Fruit fly (Drosophila melanogaster) ovary, adult (tissue): Measurements from ENCODE around the gene CG42502.

Source experiments
- CG17801 ChIP-seq: fragments of 200-800 bp; optimal IDR thresholded peaks from 2 replicates; lab custom pipeline; 2019; ENCODE audit warnings: missing biosample characterization, mild to moderate bottlenecking, missing genetic modification characterization, moderate library complexity; ENCODE audit not compliant: partially characterized antibody

The CG42502 gene

DNA sequence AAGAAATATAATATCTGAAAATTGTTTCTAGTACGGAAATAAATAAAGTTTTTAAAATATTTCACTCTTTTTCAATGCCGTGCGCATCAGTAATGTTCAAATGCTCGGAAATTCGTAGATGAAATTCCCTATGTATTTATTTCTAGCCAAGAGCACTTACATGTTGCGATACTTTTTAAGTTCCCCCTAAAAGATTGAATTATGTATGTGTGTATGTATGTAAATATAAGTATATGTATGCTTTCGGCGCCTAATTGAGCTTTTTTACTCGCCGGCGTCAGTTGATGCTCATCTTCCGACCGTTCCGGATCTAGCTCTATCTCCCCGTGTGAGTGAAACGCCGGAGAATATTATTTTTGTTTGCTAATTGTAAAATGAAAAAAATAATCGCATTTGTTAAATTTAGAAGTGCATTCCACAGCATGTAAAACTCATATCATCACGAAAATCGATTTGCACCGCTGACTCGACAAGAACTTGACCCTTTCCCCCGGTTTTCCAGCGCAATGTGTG, 15.5 kb upstream of the CG42502 start, which contains the start of gene Ugt36E1:
Gene Ugt36E1, plus strand, starts transcription at position 275 of the 513 bp plus-strand sequence.
- TF ChIP-seq CG17801 (GFP tag; lab: Kevin White, UChicago) = no peak

DNA sequence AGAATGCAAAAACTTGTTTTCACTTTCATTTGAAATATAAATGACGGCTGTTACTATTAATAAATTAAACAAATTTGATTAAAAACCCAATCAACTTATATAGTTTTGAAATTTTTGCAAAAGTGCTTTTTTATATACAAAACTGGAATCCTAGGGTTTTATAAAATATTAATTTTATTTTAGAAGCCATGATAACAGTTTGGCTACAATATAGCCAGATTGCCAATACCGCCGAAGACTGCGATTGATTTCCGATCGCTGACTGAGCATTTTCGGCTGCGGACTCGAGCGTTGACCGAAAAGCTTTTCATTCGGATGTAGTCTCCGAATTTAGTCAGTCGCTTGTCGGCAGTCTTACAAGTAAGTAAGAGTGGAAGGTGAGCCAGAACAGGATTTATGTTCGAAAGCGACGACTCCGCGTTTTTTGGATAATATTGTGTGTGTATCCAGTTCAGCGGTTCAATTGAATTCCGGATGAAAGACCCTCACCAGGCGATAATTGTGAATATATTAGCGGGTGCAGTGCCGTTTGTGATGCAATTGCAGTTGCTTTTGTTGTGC, 12.3 kb upstream of the CG42502 start, which contains the start of gene Ugt36D1:
Gene Ugt36D1, plus strand, starts transcription at position 306 of the 561 bp plus-strand sequence.
- peak; percentile 22 for TF ChIP-seq CG17801 (GFP tag; lab: Kevin White, UChicago)

DNA sequence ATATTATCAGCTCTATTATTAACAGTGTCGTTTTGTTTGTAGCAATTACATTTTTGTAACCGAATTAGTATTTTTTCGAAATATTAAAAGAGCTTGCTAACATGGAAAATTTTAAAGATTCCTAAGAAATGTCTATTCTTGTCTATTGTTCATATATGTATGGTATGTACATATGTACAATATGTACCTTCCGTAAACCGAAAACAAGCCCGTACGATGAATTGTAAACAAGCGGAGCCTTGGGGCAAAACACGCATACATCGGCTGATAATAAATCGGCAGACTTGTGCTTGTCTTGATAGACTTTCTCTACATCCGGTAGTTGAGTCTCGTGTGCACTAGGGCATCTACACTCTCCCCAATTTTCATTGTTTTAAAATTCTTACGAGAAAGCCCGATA, 11.8 kb upstream of the CG42502 start:
- TF ChIP-seq CG17801 (GFP tag; lab: Kevin White, UChicago) = no peak

DNA sequence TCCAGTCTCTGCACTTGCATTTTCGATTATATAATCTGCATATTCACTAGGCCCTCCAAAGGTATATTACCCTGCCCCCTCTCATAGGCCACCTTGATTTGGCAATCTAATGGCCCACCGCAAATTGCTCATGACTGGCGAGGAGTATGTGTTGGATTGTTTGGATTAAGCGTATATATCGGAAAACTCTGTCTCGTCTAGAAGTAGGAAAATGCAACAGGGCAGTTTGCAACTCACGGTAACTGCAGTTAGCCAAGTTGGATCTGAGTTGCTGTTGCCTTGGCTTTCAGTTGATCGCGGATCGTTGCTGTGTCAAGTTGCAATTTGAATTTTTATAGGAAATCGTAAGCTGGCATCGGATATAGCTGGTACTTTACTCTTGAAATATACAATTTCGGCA, 8.0 kb upstream of the CG42502 start, which contains the start of gene Ugt36F1:
Gene Ugt36F1, plus strand, starts transcription at position 301 of the 400 bp plus-strand sequence.
- TF ChIP-seq CG17801 (GFP tag; lab: Kevin White, UChicago) = no peak

DNA sequence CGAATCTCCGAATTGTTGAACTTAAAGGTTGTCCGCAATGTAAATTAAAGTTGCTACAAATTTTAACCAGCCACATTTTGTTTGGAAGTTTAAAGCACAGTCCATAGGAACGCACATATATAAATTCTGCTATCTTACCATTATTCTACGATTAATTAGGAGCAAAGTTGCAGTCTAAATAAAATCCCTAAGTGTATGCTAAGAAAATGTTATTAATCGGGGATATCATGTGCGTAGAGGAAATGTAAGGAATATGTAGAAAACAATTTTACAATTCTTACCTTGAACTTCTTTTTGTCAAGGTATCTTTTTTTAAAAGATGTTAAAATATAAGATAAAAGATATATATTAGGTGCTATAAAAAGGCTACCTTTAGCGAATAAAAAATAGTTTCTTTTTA, 7.3 kb upstream of the CG42502 start:
- TF ChIP-seq CG17801 (GFP tag; lab: Kevin White, UChicago) = no peak

DNA sequence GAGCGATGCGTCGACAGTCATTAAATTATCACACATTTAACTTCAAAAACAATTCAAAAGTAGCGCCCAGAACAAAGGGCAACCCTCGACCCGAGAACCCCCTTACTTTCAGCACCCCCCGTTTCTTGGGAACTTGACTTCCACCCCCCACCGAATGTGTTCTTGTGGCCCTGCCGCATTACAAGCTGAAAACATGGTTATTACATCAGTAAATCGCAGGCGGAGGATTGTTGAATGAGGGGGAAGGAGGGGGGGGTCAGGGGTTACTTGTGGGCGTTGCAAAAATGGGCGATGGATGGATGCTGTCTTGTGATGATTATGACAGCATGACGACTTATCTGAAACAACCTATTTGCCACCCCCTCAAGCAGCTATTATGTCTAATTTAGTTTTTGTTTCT, 4.1 kb upstream of the CG42502 start:
- TF ChIP-seq CG17801 (GFP tag; lab: Kevin White, UChicago) = no peak

DNA sequence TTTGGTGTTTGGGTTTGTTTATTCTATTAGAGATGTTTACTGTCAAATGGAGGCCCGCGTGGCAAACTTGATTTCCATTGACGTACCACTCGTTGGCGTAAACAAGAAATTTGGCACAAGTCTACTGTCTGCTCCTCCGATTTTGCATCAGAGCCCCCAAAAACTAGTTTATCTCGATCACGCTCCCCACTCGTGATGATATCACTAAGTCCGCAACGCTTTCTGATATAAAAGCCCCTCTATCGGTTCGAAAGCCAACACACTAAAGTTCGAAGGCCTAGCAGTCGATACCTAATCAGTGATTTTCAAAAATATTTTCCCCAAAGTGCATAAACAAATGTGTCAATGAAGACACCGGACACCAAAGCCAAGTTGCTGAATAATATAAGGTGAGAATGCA, 1.7 kb upstream of the CG42502 start:
- no peak for TF ChIP-seq CG17801 (GFP tag; lab: Kevin White, UChicago)

DNA sequence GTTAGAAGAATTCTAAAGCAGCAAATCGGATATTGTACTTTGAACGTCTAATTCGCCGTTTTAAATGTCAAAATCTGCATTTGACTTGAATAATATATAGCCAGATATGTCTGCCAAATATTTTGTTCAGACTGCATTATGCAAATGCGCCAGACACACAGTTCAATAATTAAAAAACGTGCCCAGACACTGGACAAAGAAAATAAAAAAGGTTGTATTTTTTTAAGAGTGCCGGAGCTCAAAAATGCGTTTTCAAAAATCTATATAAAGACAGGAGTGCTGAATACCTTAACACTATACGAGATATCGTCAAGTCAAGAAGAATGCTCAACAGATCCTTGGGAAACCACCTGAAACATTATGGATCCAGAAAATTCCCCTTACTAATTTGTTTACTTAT, 1.3 kb upstream of the CG42502 start, which contains the start of the genes CG17325 and CG42305:
Gene CG17325, plus strand, starts transcription at position 301 of the 400 bp plus-strand sequence.
Gene CG42305, plus strand, starts transcription at position 301 of the 400 bp plus-strand sequence.
- TF ChIP-seq CG17801 (GFP tag; lab: Kevin White, UChicago) = no peak

DNA sequence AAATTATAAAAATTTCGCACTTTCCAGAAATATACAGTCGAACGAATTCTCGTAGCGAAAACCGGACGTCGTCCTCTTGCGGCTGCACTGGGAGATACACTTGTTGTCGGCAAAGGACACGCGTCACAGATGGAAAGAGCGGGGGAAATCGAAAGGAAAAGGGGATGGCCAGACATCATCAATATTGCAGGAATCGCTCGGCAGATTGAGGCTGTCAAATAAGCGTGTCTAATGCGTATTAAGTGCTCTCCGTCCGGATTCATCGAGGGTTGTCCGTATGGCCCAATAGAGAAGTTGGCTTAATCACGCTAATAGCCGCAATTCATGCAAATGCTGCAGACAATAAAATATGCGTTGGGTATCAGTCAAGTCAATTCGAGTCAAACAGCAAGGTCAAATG, 1.6 kb downstream of the CG42502 start:
- TF ChIP-seq CG17801 (GFP tag; lab: Kevin White, UChicago) = no peak

DNA sequence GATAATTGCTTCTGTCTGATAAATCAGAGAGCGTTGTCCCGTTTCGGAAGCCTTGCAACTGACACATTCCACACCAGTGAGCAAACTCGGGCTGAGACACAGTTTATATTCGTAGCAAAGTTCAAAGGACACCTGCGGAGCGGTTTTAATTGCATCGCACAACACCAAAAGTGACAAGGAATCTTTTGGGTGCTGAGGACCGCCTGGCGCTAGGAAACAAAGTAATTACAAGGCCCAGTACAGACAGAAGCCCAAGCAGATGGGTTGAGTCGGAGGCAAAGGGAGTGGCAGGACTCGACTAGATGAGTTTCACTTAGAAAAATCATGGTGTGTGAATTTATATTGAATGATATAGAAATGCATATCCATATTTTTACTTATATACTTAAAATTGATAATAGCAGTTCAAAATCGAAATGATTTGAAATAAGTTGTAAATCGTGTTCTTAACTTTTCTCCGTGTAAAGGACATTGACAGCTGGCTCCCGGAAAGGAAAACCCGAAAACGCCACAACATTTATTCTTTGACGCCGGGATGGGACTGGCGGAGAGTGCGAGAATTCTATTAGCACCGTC, 2.2 kb downstream of the CG42502 start:
- no peak for TF ChIP-seq CG17801 (GFP tag; lab: Kevin White, UChicago)

DNA sequence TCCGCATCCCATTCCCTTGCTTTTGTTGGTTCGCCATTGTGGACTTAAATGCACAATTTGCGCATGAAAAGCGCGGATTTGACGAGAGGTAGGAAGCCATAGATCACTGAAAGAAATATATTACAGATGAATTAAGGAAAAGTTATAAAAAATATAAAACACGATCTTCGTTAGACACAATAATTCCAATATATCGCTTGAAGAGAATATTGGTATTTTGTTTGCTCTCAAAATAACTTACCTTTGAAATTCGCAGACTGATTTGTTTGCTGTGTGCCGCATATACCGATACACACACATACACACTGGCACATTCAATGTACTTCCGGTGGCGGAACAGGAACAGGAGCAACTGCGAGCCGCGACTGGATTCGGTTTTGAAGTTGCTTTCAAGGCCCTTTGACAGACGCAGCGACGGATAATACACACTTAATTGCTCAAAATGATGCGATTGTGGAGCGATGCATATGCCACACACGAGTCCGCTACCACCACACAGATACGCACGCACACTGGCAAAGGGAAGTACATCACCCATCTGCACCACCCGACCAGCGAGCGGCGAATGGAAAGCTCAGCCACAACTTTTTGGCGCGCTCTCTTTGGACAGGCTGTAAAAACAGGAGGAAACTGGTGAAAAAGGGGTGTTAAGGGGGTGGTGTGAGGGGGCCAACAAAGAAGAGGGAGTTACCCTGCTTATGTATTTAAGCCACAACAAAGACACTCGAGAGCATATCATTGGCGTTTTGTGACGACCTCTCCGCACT, 5.2 kb downstream of the CG42502 start:
- TF ChIP-seq CG17801 (GFP tag; lab: Kevin White, UChicago) = no peak

DNA sequence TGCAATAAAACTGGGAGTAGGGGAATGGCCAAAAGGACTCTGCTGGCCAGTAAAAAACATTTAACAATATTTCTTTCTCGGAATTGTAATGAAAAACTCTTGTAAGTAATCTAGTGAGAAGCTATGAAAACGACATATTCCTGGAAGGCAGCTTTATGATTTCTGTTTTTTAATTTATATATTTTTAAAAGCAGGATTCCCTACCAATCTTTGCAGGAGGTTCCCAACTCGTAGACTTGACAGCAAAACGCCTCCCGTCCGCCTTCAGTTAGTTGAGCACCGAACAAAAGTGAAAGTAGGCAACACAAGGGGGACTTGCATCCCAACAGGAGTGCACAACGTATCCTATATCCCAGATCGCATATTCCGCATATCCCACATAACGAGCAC, 5.8 kb downstream of the CG42502 start, which contains the start of gene CG43814:
Gene CG43814, minus strand, starts transcription at position 101 of the 390 bp plus-strand sequence.
- no peak for TF ChIP-seq CG17801 (GFP tag; lab: Kevin White, UChicago)

DNA sequence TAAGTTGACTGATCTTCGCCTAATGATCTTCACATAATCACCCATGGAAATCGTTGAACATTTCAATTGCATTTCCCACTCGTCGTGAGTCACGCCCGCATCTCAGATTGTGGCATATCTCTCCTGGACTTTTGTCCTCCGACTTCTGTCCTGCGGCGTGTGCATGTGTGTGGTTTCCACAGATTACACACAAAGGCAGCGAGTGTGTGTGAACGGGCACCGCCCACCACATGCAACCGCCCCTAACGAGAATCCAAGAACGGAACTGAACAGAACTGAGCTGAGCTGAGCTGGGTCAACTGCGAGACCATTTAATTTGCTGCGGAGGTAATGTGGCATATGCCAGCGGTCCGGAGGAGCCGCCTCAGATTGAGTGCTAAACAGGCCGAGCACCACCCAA, 9.3 kb downstream of the CG42502 start:
- TF ChIP-seq CG17801 (GFP tag; lab: Kevin White, UChicago) = no peak

DNA sequence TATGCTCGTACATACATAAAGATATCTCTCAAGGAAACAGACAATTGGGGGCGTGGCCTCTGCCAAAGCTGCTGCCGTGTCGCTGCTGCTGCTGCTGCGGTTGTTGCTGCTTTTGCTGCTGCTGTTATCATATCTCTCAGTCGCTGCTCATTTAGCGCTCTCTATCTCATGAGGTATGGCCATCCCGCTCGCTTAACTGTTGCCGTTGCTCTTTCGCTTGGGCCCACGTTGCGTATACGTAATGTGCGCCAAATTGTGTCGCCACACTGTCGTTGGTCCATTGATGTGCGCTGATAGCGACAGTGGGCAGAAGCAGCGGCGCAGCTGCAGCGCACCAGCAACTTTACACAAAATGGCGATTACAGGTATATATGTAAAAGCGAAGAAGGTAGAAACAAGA, 14.6 kb downstream of the CG42502 start:
- TF ChIP-seq CG17801 (GFP tag; lab: Kevin White, UChicago) = no peak

DNA sequence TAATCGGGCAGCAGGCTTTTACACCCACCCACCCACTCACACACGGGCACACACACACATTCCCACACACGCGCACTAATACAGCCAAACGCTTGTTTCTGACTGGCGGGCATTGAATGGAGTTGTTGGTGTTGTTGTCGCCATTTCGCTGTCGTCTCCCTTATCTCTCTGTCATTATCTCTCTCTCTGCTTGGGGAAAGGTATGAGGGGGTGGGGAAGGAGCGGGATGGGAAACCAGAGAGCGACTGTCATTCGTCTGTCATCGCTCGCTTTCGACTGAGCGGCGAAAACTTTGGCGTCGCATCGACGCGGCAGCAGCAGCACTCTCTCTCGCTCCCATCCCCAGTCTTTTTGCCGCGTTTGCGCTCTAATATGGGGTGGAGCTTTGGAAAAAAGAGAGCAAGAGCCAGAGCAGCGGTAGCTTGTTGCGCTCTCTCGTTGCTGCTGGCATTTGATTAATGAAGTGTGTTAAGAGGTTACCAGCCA, 15.1 kb downstream of the CG42502 start:
- no peak for TF ChIP-seq CG17801 (GFP tag; lab: Kevin White, UChicago)
